Worm (Caenorhabditis elegans): Measurements from ENCODE around the gene F41C6.6.

The F41C6.6 gene

ce11 chrX:6840670-6841308 lies 40.9 kb downstream of the F41C6.6 start, which contains the start of the genes glr-6 and asg-2 (continued):
- peak; percentile 21 for TF ChIP-seq unc-42 (tag; optimal IDR thresholded peaks at IDR 0.05)
- TF ChIP-seq ets-4 (tag; optimal IDR thresholded peaks at IDR 0.05), result peak; percentile 24
- no peak for TF ChIP-seq sox-4 (tag; optimal IDR thresholded peaks at IDR 0.05)
- no peak for TF ChIP-seq lim-6 (tag; optimal IDR thresholded peaks at IDR 0.05)
- no peak for TF ChIP-seq fkh-6 (tag; optimal IDR thresholded peaks at IDR 0.05)
- TF ChIP-seq unc-86 (tag; optimal IDR thresholded peaks at IDR 0.05), result no peak
- TF ChIP-seq nhr-232 (tag; optimal IDR thresholded peaks at IDR 0.05), result no peak
- no peak for TF ChIP-seq Y22D7AL.16 (tag; optimal IDR thresholded peaks at IDR 0.05)
- no peak for TF ChIP-seq pag-3 (tag; optimal IDR thresholded peaks at IDR 0.05; ENCODE audit: borderline replicate concordance)
- TF ChIP-seq sdc-2 (tag; optimal IDR thresholded peaks at IDR 0.05), result no peak

ce11 chrX:6836065-6836527 lies 45.6 kb downstream of the F41C6.6 start, which contains the start of gene F41B4.3:
F41B4.3 (minus strand) TSS chrX:6836115.
- TF ChIP-seq zip-5 (tag; optimal IDR thresholded peaks at IDR 0.05) (no peak), ceh-48 (tag; optimal IDR thresholded peaks at IDR 0.05) (no peak), ztf-16 (tag; optimal IDR thresholded peaks at IDR 0.05) (no peak), C38D4.7 (GFP tag; optimal IDR thresholded peaks at IDR 0.05) (no peak), ceh-18 (tag; optimal IDR thresholded peaks at IDR 0.05) (no peak), sdc-2 (tag; optimal IDR thresholded peaks at IDR 0.05) (no peak), sox-2 (GFP tag; IDR thresholded peaks at IDR 0.05) (no peak), lim-6 (tag; optimal IDR thresholded peaks at IDR 0.05) (no peak)

DNA sequence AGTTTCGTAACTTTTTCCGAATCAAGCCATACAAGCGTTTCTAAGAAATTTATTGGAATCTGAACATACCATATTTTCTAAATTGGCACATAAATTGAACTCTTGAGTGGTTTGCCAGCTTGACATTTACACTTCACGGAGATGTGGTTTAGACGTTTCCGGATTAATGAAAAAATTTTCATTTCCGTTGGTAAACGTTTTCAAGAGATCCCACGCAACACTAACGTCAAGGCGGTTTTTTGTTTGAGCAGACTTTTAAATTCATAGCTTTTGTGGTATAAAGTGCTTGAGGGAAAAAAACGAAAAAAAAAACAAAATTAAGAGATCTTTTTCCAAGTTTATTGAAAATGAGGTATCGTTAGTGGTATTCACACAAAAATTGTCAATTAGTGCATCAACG lies 46.5 kb downstream of the F41C6.6 start, which contains the start of gene F41B4.2:
TSS of gene F41B4.2 (minus strand) at position 101 of the 400 bp plus-strand sequence.
- TF ChIP-seq dve-1 (tag; optimal IDR thresholded peaks at IDR 0.05) (no peak), zip-5 (tag; optimal IDR thresholded peaks at IDR 0.05) (no peak), Y22D7AL.16 (tag; optimal IDR thresholded peaks at IDR 0.05) (no peak), T23F11.4 (GFP tag; optimal IDR thresholded peaks at IDR 0.05) (no peak), unc-42 (tag; optimal IDR thresholded peaks at IDR 0.05) (no peak), hlh-6 (tag; optimal IDR thresholded peaks at IDR 0.05) (no peak), rnt-1 (tag; optimal IDR thresholded peaks at IDR 0.05) (no peak), ceh-30 (tag; optimal IDR thresholded peaks at IDR 0.05) (no peak), ztf-16 (tag; optimal IDR thresholded peaks at IDR 0.05) (no peak), eyg-1 (tag; optimal IDR thresholded peaks at IDR 0.05) (no peak), hlh-30 (tag; optimal IDR thresholded peaks at IDR 0.05; ENCODE audit: insufficient read depth) (no peak), hlh-8 (tag; optimal IDR thresholded peaks at IDR 0.05) (no peak)
